Fruit fly (Drosophila melanogaster) whole organism, prepupa: ENCODE results near the gene Sox21b.

ENCODE experiments used
- CG15336 ChIP-seq: fragments of 200-800 bp; sonication (Bioruptor generic); IDR thresholded peaks from 2 replicates; pipeline ENCODE4 v1.3.6; 2022; ENCODE audit warnings: missing biosample characterization, missing genetic modification characterization
- CG3032 ChIP-seq: fragments of 200-800 bp; optimal IDR thresholded peaks from 2 replicates; lab custom pipeline; 2019; ENCODE audit warnings: missing biosample characterization, mild to moderate bottlenecking, missing genetic modification characterization, moderate library complexity
- CG4318 ChIP-seq: fragments of 200-800 bp; sonication (Bioruptor generic); optimal IDR thresholded peaks from 3 replicates; lab custom pipeline; 2017; ENCODE audit warnings: missing biosample characterization, mild to moderate bottlenecking, missing genetic modification characterization
- Eip78C ChIP-seq: fragments of 200-800 bp; sonication (Bioruptor generic); peaks from one replicate; lab custom pipeline; 2016; ENCODE audit warnings: missing biosample characterization, missing genetic modification characterization
- Hr38 ChIP-seq: sonication (Bioruptor generic); optimal IDR thresholded peaks from 2 replicates; lab custom pipeline; 2016; ENCODE audit warnings: missing biosample characterization, missing genetic modification characterization
- Hr4 ChIP-seq: fragments of 200-800 bp; sonication (Bioruptor generic); optimal IDR thresholded peaks from 3 replicates; lab custom pipeline; 2016; ENCODE audit warnings: missing biosample characterization, missing genetic modification characterization
- Met ChIP-seq: fragments of 200-800 bp; sonication (Bioruptor generic); optimal IDR thresholded peaks from 3 replicates; lab custom pipeline; 2016; ENCODE audit warnings: missing biosample characterization, missing genetic modification characterization
- OdsH ChIP-seq: fragments of 200-800 bp; sonication (Bioruptor generic); optimal IDR thresholded peaks from 3 replicates; lab custom pipeline; 2016; ENCODE audit warnings: missing biosample characterization, missing genetic modification characterization
- Sox14 ChIP-seq: fragments of 200-800 bp; sonication (Bioruptor generic); optimal IDR thresholded peaks from 3 replicates; lab custom pipeline; 2016; ENCODE audit warnings: missing biosample characterization, missing genetic modification characterization
- dac ChIP-seq: fragments of 200-800 bp; sonication (Bioruptor generic); optimal IDR thresholded peaks from 2 replicates; lab custom pipeline; 2017; ENCODE audit warnings: missing biosample characterization, mild to moderate bottlenecking, missing genetic modification characterization
- fd85E ChIP-seq: fragments of 200-800 bp; sonication (Bioruptor generic); optimal IDR thresholded peaks from 3 replicates; lab custom pipeline; 2016; ENCODE audit warnings: missing biosample characterization, missing genetic modification characterization
- pdm3 ChIP-seq: fragments of 200-800 bp; sonication (Bioruptor generic); optimal IDR thresholded peaks from 3 replicates; lab custom pipeline; 2016; ENCODE audit warnings: missing biosample characterization, missing genetic modification characterization
- salr ChIP-seq, 2 experiments: fragments of 200-800 bp; sonication (Bioruptor generic); optimal IDR thresholded peaks; 3 replicates each; lab custom pipeline; 2016 to 2018; ENCODE audit warnings: missing biosample characterization in 2 of 2, missing genetic modification characterization in 2 of 2, mild to moderate bottlenecking in 1 of 2
- topi ChIP-seq: fragments of 200-800 bp; sonication (Bioruptor generic); optimal IDR thresholded peaks from 3 replicates; lab custom pipeline; 2016; ENCODE audit warnings: missing biosample characterization, missing genetic modification characterization

DNA sequence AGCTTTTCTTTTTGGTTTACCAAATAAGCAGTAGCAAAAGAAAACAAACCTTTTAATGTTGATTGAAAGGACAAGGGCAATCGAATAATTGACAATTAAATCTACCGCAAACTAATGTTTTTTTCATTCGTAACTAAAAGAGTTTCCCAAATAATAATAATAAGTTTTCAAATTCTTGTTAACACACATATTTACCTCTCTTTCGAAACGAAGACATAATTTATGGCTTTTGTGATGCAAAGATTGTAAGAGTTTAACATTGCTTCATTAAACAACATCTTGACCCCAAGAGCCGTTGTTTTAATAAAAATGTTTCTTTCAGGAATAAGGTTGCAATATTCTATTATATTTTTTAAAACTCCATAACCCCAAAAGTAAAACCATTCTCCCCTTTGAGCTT is 47.4 kb upstream of the Sox21b start, which contains the start of gene D:
- TF ChIP-seq Eip78C (GFP tag; lab: Kevin White, UChicago), result no peak
- TF ChIP-seq CG3032 (tag; lab: Kevin White, UChicago), result no peak
- TF ChIP-seq OdsH, result no peak
- TF ChIP-seq fd85E, result no peak
- no peak for TF ChIP-seq Sox14 (GFP tag; lab: Kevin White, UChicago)
- no peak for TF ChIP-seq CG15336
- TF ChIP-seq dac (GFP tag; lab: Kevin White, UChicago), result no peak
- no peak for TF ChIP-seq pdm3
- no peak for TF ChIP-seq Hr4
- no peak for TF ChIP-seq salr (GFP tag; optimal IDR thresholded peaks at IDR 0.05; lab: Kevin White, UChicago)
- no peak for TF ChIP-seq Met (GFP tag; lab: Kevin White, UChicago)
- TF ChIP-seq Hr38, result no peak
- TF ChIP-seq topi, result no peak
- no peak for TF ChIP-seq CG4318 (GFP tag; lab: Kevin White, UChicago)
